Worm (Caenorhabditis elegans): ENCODE results near the gene nspf-3.

DNA sequence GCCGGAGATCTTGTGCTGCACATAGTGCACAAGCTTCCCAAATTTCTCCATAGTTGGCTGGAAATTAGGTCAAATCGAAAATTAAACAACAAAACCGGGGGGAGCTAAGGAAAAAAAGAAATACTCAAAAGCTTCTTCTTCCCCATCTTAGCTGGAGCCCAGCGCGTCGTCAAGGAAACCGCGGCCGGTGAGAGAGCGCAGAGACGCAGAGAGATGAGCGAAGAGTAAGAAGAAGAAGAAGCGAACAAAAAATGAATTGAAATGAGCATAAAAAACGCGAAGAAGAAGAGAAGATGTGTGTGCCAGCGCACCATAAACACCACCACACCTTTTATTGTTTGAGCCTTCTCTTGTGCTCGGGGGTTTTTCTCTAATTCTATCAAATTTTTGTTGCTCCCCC is 45.2 kb upstream of the nspf-3 start, which contains the start of gene wdr-31:
- TF ChIP-seq W03F9.2 (tag; optimal IDR thresholded peaks at IDR 0.05) (no peak), him-1 (tag; optimal IDR thresholded peaks at IDR 0.05) (no peak), dao-5 (tag; optimal IDR thresholded peaks at IDR 0.05) (no peak)

Data from whole organism, L4/young adult.